Worm (Caenorhabditis elegans): ENCODE data around the gene mec-14.

- TF ChIP-seq unc-62 (GFP tag; optimal IDR thresholded peaks at IDR 0.05) = no peak
- TF ChIP-seq fkh-10 (GFP tag; optimal IDR thresholded peaks at IDR 0.05) = no peak
- TF ChIP-seq ama-1 (optimal IDR thresholded peaks at IDR 0.05) = no peak
- no peak for TF ChIP-seq mdl-1 (tag; optimal IDR thresholded peaks at IDR 0.05)
Measured at ce11 chrIII:7165276-7165675, 27.5 kb downstream of the mec-14 start.
